Worm (Caenorhabditis elegans): ENCODE data around the gene F58B4.7.

- TF ChIP-seq ama-1 (optimal IDR thresholded peaks at IDR 0.05), result no peak
- no peak for TF ChIP-seq tbx-11 (GFP tag; IDR thresholded peaks at IDR 0.05)
- TF ChIP-seq hmbx-1 (tag; optimal IDR thresholded peaks at IDR 0.05), result no peak
- TF ChIP-seq ceh-13 (GFP tag; optimal IDR thresholded peaks at IDR 0.05), result no peak
- no peak for TF ChIP-seq ets-7 (tag; optimal IDR thresholded peaks at IDR 0.05)
- TF ChIP-seq tra-4 (tag; optimal IDR thresholded peaks at IDR 0.05), result no peak
Measured at ce11 chrV:10901125-10901524, 22.0 kb downstream of the F58B4.7 start, which contains the start of gene spp-16.

Measured in whole organism, early embryonic.